Fruit fly (Drosophila melanogaster) whole organism, pupa: ENCODE data around the gene CG10738.

ENCODE experiments used
- CG10348 ChIP-seq: fragments of 200-800 bp; sonication (Bioruptor generic); IDR thresholded peaks from 2 replicates; pipeline ENCODE4 v1.3.6; 2022; ENCODE audit warnings: missing biosample characterization, missing genetic modification characterization
- CG12605 ChIP-seq: fragments of 200-800 bp; sonication (Bioruptor generic); IDR thresholded peaks from 2 replicates; pipeline ENCODE4 v1.3.6; 2022; ENCODE audit warnings: missing biosample characterization, missing genetic modification characterization
- CG14655 ChIP-seq: fragments of 200-800 bp; sonication (Bioruptor generic); optimal IDR thresholded peaks from 3 replicates; lab custom pipeline; 2017; ENCODE audit warnings: mild to moderate bottlenecking, missing biosample characterization, missing genetic modification reagents, missing genetic modification characterization
- CG15710 ChIP-seq: fragments of 200-800 bp; sonication (Bioruptor generic); optimal IDR thresholded peaks from 2 replicates; lab custom pipeline; 2018; ENCODE audit warnings: missing biosample characterization, mild to moderate bottlenecking, missing genetic modification characterization, moderate library complexity
- CG17806 ChIP-seq: fragments of 200-800 bp; sonication (Bioruptor generic); optimal IDR thresholded peaks from 2 replicates; lab custom pipeline; 2018; ENCODE audit warnings: missing biosample characterization, mild to moderate bottlenecking, missing genetic modification characterization, moderate library complexity
- CG4496 ChIP-seq: fragments of 200-800 bp; sonication (Bioruptor generic); IDR thresholded peaks from 3 replicates; pipeline ENCODE4 v1.3.6; 2022; ENCODE audit warnings: missing biosample characterization, missing genetic modification characterization
- CG8159 ChIP-seq: fragments of 200-800 bp; sonication (Bioruptor generic); optimal IDR thresholded peaks from 3 replicates; lab custom pipeline; 2018; ENCODE audit warnings: missing biosample characterization, mild to moderate bottlenecking, missing genetic modification characterization, moderate library complexity
- CG8301 ChIP-seq: fragments of 200-800 bp; sonication (Bioruptor generic); optimal IDR thresholded peaks from 2 replicates; lab custom pipeline; 2018; ENCODE audit warnings: missing biosample characterization, mild to moderate bottlenecking, missing genetic modification characterization
- Ets98B ChIP-seq: fragments of 200-800 bp; sonication (Bioruptor generic); IDR thresholded peaks from 2 replicates; pipeline ENCODE4 v1.3.6; 2022; ENCODE audit warnings: missing biosample characterization, missing genetic modification characterization
- gl ChIP-seq: fragments of 200-800 bp; sonication (Bioruptor generic); optimal IDR thresholded peaks from 2 replicates; lab custom pipeline; 2018; ENCODE audit warnings: missing biosample characterization, mild to moderate bottlenecking, missing genetic modification characterization
- rn ChIP-seq: fragments of 200-800 bp; sonication (Bioruptor generic); IDR thresholded peaks from 2 replicates; pipeline ENCODE4 v1.3.6; 2022; ENCODE audit warnings: missing biosample characterization, missing genetic modification characterization

- TF ChIP-seq CG8301 (tag; lab: Kevin White, UChicago) (peak; percentile 10), CG4496 (GFP tag; lab: Robert Waterston, UW) (no peak), CG15710 (tag; lab: Kevin White, UChicago) (peak; percentile 17), CG10348 (GFP tag; lab: Robert Waterston, UW) (no peak), rn (GFP tag; lab: Robert Waterston, UW) (no peak), gl (no peak), CG8159 (peak; percentile 44), CG17806 (peak; percentile 26), CG12605 (no peak), Ets98B (GFP tag; lab: Robert Waterston, UW) (peak; percentile 8; the same call in 1 of the 2 replicates), CG14655 (peak; percentile 34)
Measured at dm6 chr3L:13488129-13488876, 37.7 kb downstream of the CG10738 start.
